Fruit fly (Drosophila melanogaster): ENCODE measurements around the gene Gnpnat.
A peak's percentile ranks its signal among the peaks of the same experiment; 100 is the strongest.

The Gnpnat gene

DNA sequence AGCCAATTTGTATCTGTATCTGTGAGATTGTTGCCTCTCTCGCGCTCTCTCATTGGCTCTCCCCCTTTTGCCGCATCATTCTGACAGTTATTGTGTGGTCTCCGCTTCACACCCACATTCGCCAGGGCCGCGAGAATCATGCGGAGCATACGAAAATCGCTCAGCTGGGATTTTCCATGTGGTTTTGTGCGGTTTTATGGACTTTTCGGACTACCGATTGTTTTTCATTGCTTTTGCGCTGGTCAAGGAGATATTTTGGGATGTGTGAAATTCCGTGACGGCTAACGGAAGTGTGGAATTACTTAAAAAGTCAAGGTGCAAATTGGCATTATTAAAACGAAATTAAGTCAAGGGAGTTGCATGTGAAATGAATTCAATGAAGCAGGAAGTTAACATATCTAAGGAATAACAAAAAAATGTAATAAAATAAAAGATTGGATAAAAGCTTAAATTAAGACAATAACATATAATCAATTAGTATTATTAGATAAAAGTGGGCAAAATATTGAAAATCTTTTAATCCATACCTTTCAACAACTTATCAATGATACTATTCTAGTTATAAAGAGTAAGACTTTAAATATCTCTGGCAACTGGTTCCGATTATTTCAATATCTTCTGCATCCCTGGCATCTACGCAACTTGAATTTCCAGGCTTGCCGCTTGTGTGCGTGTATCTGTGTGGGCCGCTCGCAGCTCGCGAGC lies 34.2 kb downstream of the Gnpnat start (continued):
- TF ChIP-seq CG30020 (tag; optimal IDR thresholded peaks at IDR 0.05) = no peak
- TF ChIP-seq HLHmδ (GFP tag; optimal IDR thresholded peaks at IDR 0.05) = no peak
- no peak for TF ChIP-seq Dip2 (GFP tag; IDR thresholded peaks at IDR 0.05)
- TF ChIP-seq H2.0 (GFP tag; IDR thresholded peaks at IDR 0.05) = peak; percentile 35; the same call in 1 of the 2 replicates
- TF ChIP-seq Hr39 (optimal IDR thresholded peaks at IDR 0.05) = no peak
- no peak for TF ChIP-seq CG2199 (GFP tag; IDR thresholded peaks at IDR 0.05)
- TF ChIP-seq Lim3 (GFP tag; IDR thresholded peaks at IDR 0.05) = no peak
- no peak for TF ChIP-seq CG15269 (tag; optimal IDR thresholded peaks at IDR 0.05)
- TF ChIP-seq gfzf (GFP tag; optimal IDR thresholded peaks at IDR 0.05) = no peak
- no peak for TF ChIP-seq ase (GFP tag; IDR thresholded peaks at IDR 0.05)
- TF ChIP-seq NFAT (GFP tag; IDR thresholded peaks at IDR 0.05) = peak; percentile 75
- no peak for TF ChIP-seq fd102C (GFP tag; optimal IDR thresholded peaks at IDR 0.05)
- TF ChIP-seq Bteb2 (GFP tag; optimal IDR thresholded peaks at IDR 0.05) = no peak
- no peak for TF ChIP-seq Jarid2 (GFP tag; optimal IDR thresholded peaks at IDR 0.05)
- TF ChIP-seq lilli (GFP tag; optimal IDR thresholded peaks at IDR 0.05) = peak; percentile 20
- TF ChIP-seq CG6854 (GFP tag; optimal IDR thresholded peaks at IDR 0.05) = no peak
- no peak for TF ChIP-seq CG15073 (GFP tag; optimal IDR thresholded peaks at IDR 0.05)
- TF ChIP-seq CG17802 (tag; optimal IDR thresholded peaks at IDR 0.05) = no peak
- TF ChIP-seq CG2889 (GFP tag; IDR thresholded peaks at IDR 0.05) = no peak
- TF ChIP-seq disco-r (GFP tag; optimal IDR thresholded peaks at IDR 0.05) = no peak
- no peak for TF ChIP-seq lab (GFP tag; optimal IDR thresholded peaks at IDR 0.05)
- TF ChIP-seq CG11560 (tag; IDR thresholded peaks at IDR 0.05) = no peak
- no peak for TF ChIP-seq prd (optimal IDR thresholded peaks at IDR 0.05)
- peak; percentile 51; the same call in 2 of the 3 replicates for TF ChIP-seq prd (GFP tag; IDR thresholded peaks at IDR 0.05)
- TF ChIP-seq CG8281 (tag; optimal IDR thresholded peaks at IDR 0.05) = no peak
- TF ChIP-seq CG4424 (GFP tag; optimal IDR thresholded peaks at IDR 0.05) = peak; percentile 62
- no peak for TF ChIP-seq ato (GFP tag; IDR thresholded peaks at IDR 0.05; ENCODE audit: partially characterized antibody)
- TF ChIP-seq CG5245 (GFP tag; optimal IDR thresholded peaks at IDR 0.05) = no peak
- TF ChIP-seq nerfin-2 (GFP tag; IDR thresholded peaks at IDR 0.05; ENCODE audit: partially characterized antibody) = peak; percentile 9; the same call in 1 of the 2 replicates
- peak; percentile 36 for TF ChIP-seq Oli (tag; optimal IDR thresholded peaks at IDR 0.05)
- TF ChIP-seq trem (tag; optimal IDR thresholded peaks at IDR 0.05) = no peak
- no peak for TF ChIP-seq lbe (GFP tag; optimal IDR thresholded peaks at IDR 0.05)
- no peak for TF ChIP-seq pros (GFP tag; optimal IDR thresholded peaks at IDR 0.05)
- TF ChIP-seq CG10979 (tag; optimal IDR thresholded peaks at IDR 0.05) = no peak
- no peak for TF ChIP-seq bigmax (GFP tag; optimal IDR thresholded peaks at IDR 0.05)
- no peak for TF ChIP-seq CG33213 (GFP tag; optimal IDR thresholded peaks at IDR 0.05)
- TF ChIP-seq CG1529 (GFP tag; optimal IDR thresholded peaks at IDR 0.05) = no peak
- no peak for TF ChIP-seq CG2202 (tag; optimal IDR thresholded peaks at IDR 0.05)
- no peak for TF ChIP-seq tna (GFP tag; IDR thresholded peaks at IDR 0.05; ENCODE audit: partially characterized antibody)
- TF ChIP-seq h (optimal IDR thresholded peaks at IDR 0.05) = no peak
- TF ChIP-seq insv (GFP tag; optimal IDR thresholded peaks at IDR 0.05) = no peak
- TF ChIP-seq ken (GFP tag; IDR thresholded peaks at IDR 0.05) = peak; percentile 39; the same call in 1 of the 3 replicates
- TF ChIP-seq CG15696 (tag; optimal IDR thresholded peaks at IDR 0.05) = peak; percentile 31
- TF ChIP-seq CG8478 (optimal IDR thresholded peaks at IDR 0.05) = no peak
- no peak for TF ChIP-seq kah (GFP tag; optimal IDR thresholded peaks at IDR 0.05)
- no peak for TF ChIP-seq CG5180 (GFP tag; optimal IDR thresholded peaks at IDR 0.05)
- peak; percentile 36 for TF ChIP-seq nmo (GFP tag; optimal IDR thresholded peaks at IDR 0.05)
- TF ChIP-seq sisA (GFP tag; IDR thresholded peaks at IDR 0.05) = no peak; the same call in 1 of the 2 replicates
- TF ChIP-seq CG4360 (GFP tag; IDR thresholded peaks at IDR 0.05) = no peak
- peak; percentile 27 for TF ChIP-seq CG2712 (tag; optimal IDR thresholded peaks at IDR 0.05)
- peak; percentile 5 for TF ChIP-seq Sox102F (GFP tag; optimal IDR thresholded peaks at IDR 0.05)
